Worm (Caenorhabditis elegans) whole organism, L2 larva: ENCODE data around the gene Y116A8C.19.

Experiments
- C34F6.9 ChIP-seq: fragments of 150-350 bp; optimal IDR thresholded peaks from 2 replicates; lab custom pipeline; 2014; ENCODE audit warnings: missing biosample characterization, missing genetic modification characterization
- F13H6.1 ChIP-seq: sonication (generic microtip); optimal IDR thresholded peaks from 2 replicates; lab custom pipeline; 2016; ENCODE audit warnings: missing genetic modification characterization, missing compliant biosample characterization
- aly-2 ChIP-seq: fragments of 150-350 bp; optimal IDR thresholded peaks from 2 replicates; lab custom pipeline; 2014; ENCODE audit warnings: missing biosample characterization, missing genetic modification characterization
- ceh-16 ChIP-seq: fragments of 150-350 bp; optimal IDR thresholded peaks from 2 replicates; lab custom pipeline; 2014; ENCODE audit warnings: missing biosample characterization, missing genetic modification characterization
- ceh-82 ChIP-seq: fragments of 150-350 bp; optimal IDR thresholded peaks from 2 replicates; lab custom pipeline; 2014; ENCODE audit warnings: missing biosample characterization, missing genetic modification characterization
- fos-1 ChIP-seq: fragments of 150-350 bp; optimal IDR thresholded peaks from 2 replicates; lab custom pipeline; 2014; ENCODE audit warnings: missing biosample characterization, missing genetic modification characterization
- mab-5 ChIP-seq: fragments of 150-350 bp; optimal IDR thresholded peaks from 2 replicates; lab custom pipeline; 2014; ENCODE audit warnings: missing biosample characterization, missing genetic modification characterization
- mdl-1 ChIP-seq, 2 experiments: fragments of 150-350 bp in 1 of 2; sonication (generic microtip) in 1 of 2; optimal IDR thresholded peaks; 2 replicates each; lab custom pipeline; 2017; ENCODE audit warnings: missing biosample characterization in 2 of 2, missing genetic modification characterization in 2 of 2
- nhr-25 ChIP-seq: fragments of 150-350 bp; sonication (generic microtip); optimal IDR thresholded peaks from 3 replicates; lab custom pipeline; 2014; ENCODE audit warnings: missing biosample characterization, missing genetic modification characterization
- nhr-6 ChIP-seq: fragments of 150-350 bp; optimal IDR thresholded peaks from 2 replicates; lab custom pipeline; 2014; ENCODE audit warnings: missing biosample characterization, missing genetic modification characterization
- skn-1 ChIP-seq: sonication (generic microtip); optimal IDR thresholded peaks from 2 replicates; lab custom pipeline; 2017; ENCODE audit warnings: missing biosample characterization, missing genetic modification characterization
- zag-1 ChIP-seq: fragments of 150-350 bp; optimal IDR thresholded peaks from 2 replicates; lab custom pipeline; 2014; ENCODE audit warnings: missing biosample characterization, missing genetic modification characterization

DNA sequence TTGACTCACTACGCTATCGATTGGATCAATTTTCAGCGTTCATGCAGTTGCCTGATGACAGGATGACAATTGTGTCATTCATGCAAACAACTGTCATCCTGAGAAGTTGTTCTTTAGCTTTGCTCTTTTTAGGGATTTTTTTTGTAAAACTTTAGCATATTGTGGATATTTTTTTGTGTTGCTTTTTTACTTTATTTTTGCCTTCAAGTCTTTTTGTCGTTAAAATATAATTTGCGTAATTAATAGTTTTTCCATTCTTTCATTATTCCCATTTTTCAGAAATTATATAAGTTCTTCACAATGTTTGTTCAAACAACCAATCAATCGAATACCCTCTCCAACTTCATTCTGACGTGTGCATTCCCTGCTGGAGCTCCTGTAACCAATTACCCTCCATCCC is 1.2 kb upstream of the Y116A8C.19 start, which contains the start of gene Y116A8C.20:
- TF ChIP-seq nhr-6 (tag; lab: Kevin White, UChicago) (no peak), mab-5 (tag; lab: Kevin White, UChicago) (no peak), mdl-1 (tag; optimal IDR thresholded peaks at IDR 0.05; lab: Kevin White, UChicago) (no peak), fos-1 (no peak), ceh-82 (tag; lab: Kevin White, UChicago) (no peak), F13H6.1 (tag; lab: Kevin White, UChicago) (no peak), aly-2 (tag; lab: Kevin White, UChicago) (no peak), C34F6.9 (no peak), skn-1 (tag; lab: Kevin White, UChicago) (no peak), zag-1 (tag; lab: Kevin White, UChicago) (no peak), nhr-25 (tag; lab: Kevin White, UChicago) (no peak), ceh-16 (no peak)
